Worm (Caenorhabditis elegans): ENCODE measurements around the gene hyl-2.

- TF ChIP-seq unc-62 (GFP tag; optimal IDR thresholded peaks at IDR 0.05): no peak
- TF ChIP-seq lin-13 (tag; optimal IDR thresholded peaks at IDR 0.05): no peak
- TF ChIP-seq lin-32 (GFP tag; optimal IDR thresholded peaks at IDR 0.05): no peak
- TF ChIP-seq hlh-1 (tag; optimal IDR thresholded peaks at IDR 0.05): no peak
- TF ChIP-seq mab-5 (tag; optimal IDR thresholded peaks at IDR 0.05): no peak
- no peak for TF ChIP-seq pha-4 (tag; optimal IDR thresholded peaks at IDR 0.05)
- no peak for TF ChIP-seq tbx-8 (GFP tag; optimal IDR thresholded peaks at IDR 0.05)
- no peak for TF ChIP-seq nhr-76 (tag; optimal IDR thresholded peaks at IDR 0.05)
- TF ChIP-seq mls-2 (tag; optimal IDR thresholded peaks at IDR 0.05): no peak
- TF ChIP-seq lsy-2 (tag; optimal IDR thresholded peaks at IDR 0.05): no peak
- no peak for TF ChIP-seq elt-1 (tag; optimal IDR thresholded peaks at IDR 0.05; ENCODE audit: borderline replicate concordance, insufficient read depth)
These were observed 41.0 kb downstream of the hyl-2 start for ce11 chrX:4658303-4658702.
